Fruit fly (Drosophila melanogaster) whole organism, prepupa: ENCODE data around the gene bond.
A peak's percentile ranks its signal among the peaks of the same experiment; 100 is the strongest.

Experiments
- Blimp-1 ChIP-seq: fragments of 200-800 bp; sonication (Bioruptor generic); optimal IDR thresholded peaks from 3 replicates; lab custom pipeline; 2017; ENCODE audit warnings: missing biosample characterization, missing genetic modification characterization, mild to moderate bottlenecking, moderate library complexity, missing genetic modification reagents
- CG10669 ChIP-seq: fragments of 200-800 bp; sonication (Bioruptor generic); optimal IDR thresholded peaks from 3 replicates; lab custom pipeline; 2018; ENCODE audit warnings: missing biosample characterization, mild to moderate bottlenecking, missing genetic modification characterization, moderate library complexity
- CG11294 ChIP-seq: fragments of 200-800 bp; sonication (Bioruptor generic); IDR thresholded peaks from 2 replicates; pipeline ENCODE4 v1.3.6; 2022; ENCODE audit warnings: missing biosample characterization, missing genetic modification characterization
- CG11762 ChIP-seq: fragments of 200-800 bp; sonication (Bioruptor generic); optimal IDR thresholded peaks from 3 replicates; lab custom pipeline; 2016; ENCODE audit warnings: missing biosample characterization, missing genetic modification characterization; ENCODE audit not compliant: insufficient read depth
- CG11902 ChIP-seq: fragments of 200-800 bp; sonication (Bioruptor generic); optimal IDR thresholded peaks from 3 replicates; lab custom pipeline; 2016; ENCODE audit warnings: missing biosample characterization, missing genetic modification characterization
- CG15336 ChIP-seq: fragments of 200-800 bp; sonication (Bioruptor generic); IDR thresholded peaks from 2 replicates; pipeline ENCODE4 v1.3.6; 2022; ENCODE audit warnings: missing biosample characterization, missing genetic modification characterization
- CG3919 ChIP-seq: fragments of 200-800 bp; sonication (Bioruptor generic); optimal IDR thresholded peaks from 3 replicates; lab custom pipeline; 2016; ENCODE audit warnings: missing biosample characterization, missing genetic modification characterization
- CG4318 ChIP-seq: fragments of 200-800 bp; sonication (Bioruptor generic); optimal IDR thresholded peaks from 3 replicates; lab custom pipeline; 2017; ENCODE audit warnings: missing biosample characterization, mild to moderate bottlenecking, missing genetic modification characterization
- CG6163 ChIP-seq: fragments of 200-800 bp; sonication (Bioruptor generic); IDR thresholded peaks from 3 replicates; pipeline ENCODE4 v1.3.6; 2022; ENCODE audit warnings: missing biosample characterization, missing genetic modification characterization
- CG6276 ChIP-seq: fragments of 200-800 bp; sonication (Bioruptor generic); optimal IDR thresholded peaks from 2 replicates; lab custom pipeline; 2017; ENCODE audit warnings: missing biosample characterization, mild to moderate bottlenecking, missing genetic modification characterization
- CG6792 ChIP-seq: fragments of 200-800 bp; sonication (Bioruptor generic); optimal IDR thresholded peaks from 3 replicates; lab custom pipeline; 2016; ENCODE audit warnings: missing biosample characterization, missing genetic modification characterization
- CG6808 ChIP-seq: fragments of 200-800 bp; sonication (Bioruptor generic); optimal IDR thresholded peaks from 3 replicates; lab custom pipeline; 2017; ENCODE audit warnings: missing biosample characterization, missing genetic modification characterization, mild to moderate bottlenecking, moderate library complexity, missing genetic modification reagents
- CG7368 ChIP-seq: fragments of 200-800 bp; sonication (Bioruptor generic); optimal IDR thresholded peaks from 3 replicates; lab custom pipeline; 2016; ENCODE audit warnings: missing biosample characterization, missing genetic modification characterization
- CG8319 ChIP-seq: fragments of 200-800 bp; sonication (Bioruptor generic); optimal IDR thresholded peaks from 3 replicates; lab custom pipeline; 2016; ENCODE audit warnings: missing biosample characterization, missing genetic modification characterization
- CG8632 ChIP-seq: fragments of 200-800 bp; sonication (Bioruptor generic); optimal IDR thresholded peaks from 3 replicates; lab custom pipeline; 2016; ENCODE audit warnings: missing biosample characterization, missing genetic modification characterization
- CG9139 ChIP-seq: fragments of 200-800 bp; sonication (Bioruptor generic); optimal IDR thresholded peaks from 3 replicates; lab custom pipeline; 2017; ENCODE audit warnings: missing biosample characterization, mild to moderate bottlenecking, missing genetic modification characterization
- Eip78C ChIP-seq: fragments of 200-800 bp; sonication (Bioruptor generic); peaks from one replicate; lab custom pipeline; 2016; ENCODE audit warnings: missing biosample characterization, missing genetic modification characterization
- Ets21C ChIP-seq: fragments of 200-800 bp; sonication (Bioruptor generic); optimal IDR thresholded peaks from 3 replicates; lab custom pipeline; 2016; ENCODE audit warnings: missing biosample characterization, missing genetic modification characterization
- Ets96B ChIP-seq: fragments of 200-800 bp; optimal IDR thresholded peaks from 2 replicates; lab custom pipeline; 2019; ENCODE audit warnings: missing biosample characterization, mild to moderate bottlenecking, missing genetic modification characterization, moderate library complexity
- Gug ChIP-seq: fragments of 200-800 bp; sonication (Bioruptor generic); IDR thresholded peaks from 2 replicates; pipeline ENCODE4 v1.3.6; 2022; ENCODE audit warnings: missing biosample characterization, missing genetic modification characterization
- Hr38 ChIP-seq: sonication (Bioruptor generic); optimal IDR thresholded peaks from 2 replicates; lab custom pipeline; 2016; ENCODE audit warnings: missing biosample characterization, missing genetic modification characterization
- Hr39 ChIP-seq: fragments of 200-800 bp; sonication (Bioruptor generic); optimal IDR thresholded peaks from 2 replicates; lab custom pipeline; 2016; ENCODE audit warnings: missing biosample characterization, missing genetic modification characterization
- Hr4 ChIP-seq: fragments of 200-800 bp; sonication (Bioruptor generic); optimal IDR thresholded peaks from 3 replicates; lab custom pipeline; 2016; ENCODE audit warnings: missing biosample characterization, missing genetic modification characterization
- Lpt ChIP-seq: fragments of 200-800 bp; sonication (Bioruptor generic); optimal IDR thresholded peaks from 3 replicates; lab custom pipeline; 2016; ENCODE audit warnings: missing biosample characterization, missing genetic modification characterization
- Met ChIP-seq: fragments of 200-800 bp; sonication (Bioruptor generic); optimal IDR thresholded peaks from 3 replicates; lab custom pipeline; 2016; ENCODE audit warnings: missing biosample characterization, missing genetic modification characterization
- OdsH ChIP-seq: fragments of 200-800 bp; sonication (Bioruptor generic); optimal IDR thresholded peaks from 3 replicates; lab custom pipeline; 2016; ENCODE audit warnings: missing biosample characterization, missing genetic modification characterization
- Smox ChIP-seq: fragments of 200-800 bp; sonication (Bioruptor generic); optimal IDR thresholded peaks from 3 replicates; lab custom pipeline; 2016; ENCODE audit warnings: missing biosample characterization, missing genetic modification characterization
- Sox14 ChIP-seq: fragments of 200-800 bp; sonication (Bioruptor generic); optimal IDR thresholded peaks from 3 replicates; lab custom pipeline; 2016; ENCODE audit warnings: missing biosample characterization, missing genetic modification characterization
- cyc ChIP-seq: fragments of 200-800 bp; sonication (Bioruptor generic); optimal IDR thresholded peaks from 3 replicates; lab custom pipeline; 2016; ENCODE audit warnings: missing biosample characterization, missing genetic modification characterization
- dsx ChIP-seq: fragments of 200-800 bp; optimal IDR thresholded peaks from 3 replicates; lab custom pipeline; 2019; ENCODE audit warnings: missing biosample characterization, mild to moderate bottlenecking, missing genetic modification characterization, moderate library complexity; ENCODE audit not compliant: poor library complexity, severe bottlenecking
- eg ChIP-seq: fragments of 200-800 bp; sonication (Bioruptor generic); IDR thresholded peaks from 3 replicates; pipeline ENCODE4 v1.3.6; 2022; ENCODE audit warnings: missing biosample characterization, missing genetic modification characterization
- fd85E ChIP-seq: fragments of 200-800 bp; sonication (Bioruptor generic); optimal IDR thresholded peaks from 3 replicates; lab custom pipeline; 2016; ENCODE audit warnings: missing biosample characterization, missing genetic modification characterization
- fkh ChIP-seq: fragments of 200-800 bp; sonication (Bioruptor generic); optimal IDR thresholded peaks from 3 replicates; lab custom pipeline; 2017; ENCODE audit warnings: missing biosample characterization, mild to moderate bottlenecking, missing genetic modification characterization, moderate library complexity
- net ChIP-seq: fragments of 200-800 bp; sonication (Bioruptor generic); optimal IDR thresholded peaks from 3 replicates; lab custom pipeline; 2016; ENCODE audit warnings: missing biosample characterization, missing genetic modification characterization
- pdm3 ChIP-seq: fragments of 200-800 bp; sonication (Bioruptor generic); optimal IDR thresholded peaks from 3 replicates; lab custom pipeline; 2016; ENCODE audit warnings: missing biosample characterization, missing genetic modification characterization
- salr ChIP-seq, 2 experiments: fragments of 200-800 bp; sonication (Bioruptor generic); optimal IDR thresholded peaks; 3 replicates each; lab custom pipeline; 2016 to 2018; ENCODE audit warnings: missing biosample characterization in 2 of 2, missing genetic modification characterization in 2 of 2, mild to moderate bottlenecking in 1 of 2
- spab ChIP-seq: fragments of 200-800 bp; sonication (Bioruptor generic); optimal IDR thresholded peaks from 2 replicates; lab custom pipeline; 2017; ENCODE audit warnings: missing biosample characterization, mild to moderate bottlenecking, missing genetic modification characterization, missing genetic modification reagents
- ss ChIP-seq, 2 experiments: fragments of 200-800 bp; sonication (Bioruptor generic); optimal IDR thresholded peaks; 2 replicates in 1 of 2; 3 replicates in 1 of 2; lab custom pipeline; 2017 to 2018; ENCODE audit warnings: mild to moderate bottlenecking in 2 of 2, missing biosample characterization in 2 of 2, missing genetic modification characterization in 2 of 2, moderate library complexity in 1 of 2
- svp ChIP-seq: fragments of 200-800 bp; sonication (Bioruptor generic); peaks from one replicate; lab custom pipeline; 2016; ENCODE audit warnings: missing biosample characterization, missing genetic modification characterization
- topi ChIP-seq: fragments of 200-800 bp; sonication (Bioruptor generic); optimal IDR thresholded peaks from 3 replicates; lab custom pipeline; 2016; ENCODE audit warnings: missing biosample characterization, missing genetic modification characterization
- vri ChIP-seq: fragments of 200-800 bp; sonication (Bioruptor generic); optimal IDR thresholded peaks from 3 replicates; lab custom pipeline; 2016; ENCODE audit warnings: missing biosample characterization, mild to moderate bottlenecking, missing genetic modification characterization

bond gene

DNA sequence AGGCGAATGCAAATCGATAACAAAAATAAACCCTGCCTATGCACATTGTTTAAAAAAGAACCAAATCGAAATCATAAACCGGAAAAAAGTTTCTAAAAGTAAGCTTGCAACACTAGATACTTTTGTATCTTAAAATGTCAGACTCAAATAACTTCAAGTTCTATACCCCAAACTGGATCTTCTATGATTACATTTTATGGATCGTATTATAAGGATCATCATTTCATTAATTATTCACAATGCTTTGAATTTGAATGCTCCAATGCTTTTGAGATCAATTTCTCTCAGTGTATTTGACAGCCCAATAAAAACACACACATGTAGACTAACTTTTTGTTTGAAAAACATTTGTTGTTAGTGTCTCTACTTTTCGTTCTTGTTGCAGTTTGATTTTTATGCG, 43.8 kb downstream of the bond start (continued):
- TF ChIP-seq CG10669 (GFP tag; lab: Kevin White, UChicago) (no peak), CG15336 (GFP tag; lab: Robert Waterston, UW) (peak; percentile 63), CG11294 (GFP tag; lab: Robert Waterston, UW) (no peak), CG3919 (GFP tag; lab: Kevin White, UChicago) (peak; percentile 7), eg (GFP tag; lab: Robert Waterston, UW) (peak; percentile 77; the same call in 2 of the 3 replicates), salr (GFP tag; optimal IDR thresholded peaks at IDR 0.05; lab: Kevin White, UChicago) (peak in 1 of 2 experiments; percentile 63)

DNA sequence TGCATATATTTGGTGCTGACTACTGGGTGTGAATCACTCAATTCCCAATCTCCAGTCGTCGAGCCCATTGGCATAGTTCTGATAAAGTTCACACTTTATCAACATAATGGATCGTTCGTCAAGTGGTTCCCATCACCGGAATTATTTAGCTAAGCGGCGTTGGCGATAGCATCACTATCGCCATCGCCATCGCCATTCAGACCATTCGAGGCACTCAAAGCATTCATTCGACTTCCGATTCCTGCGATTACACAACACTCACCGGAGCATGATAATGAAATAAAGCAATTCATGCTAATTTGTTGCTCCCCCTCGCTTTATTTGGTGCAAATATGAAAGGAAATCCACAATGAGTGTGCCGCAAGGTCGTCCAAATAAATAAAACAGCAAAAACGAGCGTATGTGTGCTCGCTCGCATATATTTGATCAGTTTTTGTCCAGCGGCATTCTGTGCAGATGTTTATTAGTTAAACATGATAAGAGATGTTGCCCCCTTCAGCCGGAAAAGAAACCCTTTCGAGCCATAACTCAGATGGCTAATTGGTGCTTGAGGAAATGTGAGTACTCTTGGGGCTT, 44.9 kb downstream of the bond start:
- no peak for TF ChIP-seq fd85E (GFP tag; lab: Kevin White, UChicago)
- TF ChIP-seq Ets21C (GFP tag; lab: Kevin White, UChicago), result no peak
- no peak for TF ChIP-seq CG9139 (GFP tag; lab: Kevin White, UChicago)
- no peak for TF ChIP-seq net (GFP tag; lab: Kevin White, UChicago)
- no peak for TF ChIP-seq svp
- TF ChIP-seq fkh (GFP tag; lab: Kevin White, UChicago), result peak; percentile 32
- TF ChIP-seq CG11902, result no peak
- no peak for TF ChIP-seq spab
- peak; percentile 51 for TF ChIP-seq vri (GFP tag; lab: Kevin White, UChicago)
- TF ChIP-seq Eip78C (GFP tag; lab: Kevin White, UChicago), result peak; percentile 31
- TF ChIP-seq eg (GFP tag; lab: Robert Waterston, UW), result no peak

DNA sequence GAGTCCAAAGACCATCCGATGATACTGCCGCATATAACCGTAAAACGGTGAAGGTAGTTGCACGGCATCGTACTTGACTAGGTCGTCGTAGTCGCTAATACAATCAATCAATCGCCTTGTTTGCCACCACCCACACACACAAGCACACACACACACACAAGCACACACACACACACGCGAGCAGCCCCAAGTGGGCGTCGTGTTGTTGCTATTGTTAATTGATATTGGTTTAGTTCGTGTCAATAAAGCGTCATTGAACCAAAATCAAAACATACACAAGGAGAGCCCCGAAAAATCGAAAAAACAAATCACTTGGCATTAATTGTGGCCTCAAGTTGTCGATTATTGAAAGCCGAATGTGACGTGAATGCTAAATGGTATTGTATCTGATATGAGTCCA, 46.0 kb downstream of the bond start:
- TF ChIP-seq CG4318 (GFP tag; lab: Kevin White, UChicago) (no peak), fd85E (GFP tag; lab: Kevin White, UChicago) (no peak), OdsH (GFP tag; lab: Kevin White, UChicago) (no peak), fkh (GFP tag; lab: Kevin White, UChicago) (peak; percentile 95), Hr4 (GFP tag; lab: Kevin White, UChicago) (no peak)

DNA sequence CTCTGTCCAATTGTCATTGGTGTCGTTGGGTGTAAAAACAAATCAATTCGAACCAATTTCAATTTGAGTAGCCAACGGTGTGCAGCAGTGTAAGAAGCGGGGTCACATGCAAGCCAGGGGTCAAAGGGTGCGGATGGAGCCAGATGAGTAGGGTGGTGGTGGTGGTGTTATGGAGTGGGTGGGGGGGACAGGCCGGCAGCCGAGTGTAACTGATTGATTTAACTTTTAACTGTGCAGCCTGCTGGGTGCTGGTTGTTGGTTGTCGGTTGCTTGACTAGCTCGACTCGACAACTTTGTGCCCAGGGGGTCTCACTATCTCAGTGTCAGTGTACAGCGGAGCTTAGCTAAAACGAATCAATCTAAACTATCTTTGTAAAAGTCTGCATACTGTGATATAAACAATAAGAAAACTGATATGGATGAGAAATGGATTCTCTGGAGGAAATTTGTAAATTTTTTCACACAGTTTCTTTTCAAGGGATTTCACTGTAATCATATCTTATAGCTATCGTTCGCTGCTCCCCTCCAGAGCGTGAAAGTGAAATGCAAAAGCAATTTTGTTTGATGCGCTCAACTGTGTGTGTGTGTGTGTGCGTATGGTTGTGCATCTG, 47.0 kb downstream of the bond start:
- TF ChIP-seq dsx (GFP tag; lab: Kevin White, UChicago), result no peak
- no peak for TF ChIP-seq fkh (GFP tag; lab: Kevin White, UChicago)
- TF ChIP-seq Ets21C (GFP tag; lab: Kevin White, UChicago), result no peak
- peak; percentile 76 for TF ChIP-seq CG11294 (GFP tag; lab: Robert Waterston, UW)
- peak; percentile 58 for TF ChIP-seq net (GFP tag; lab: Kevin White, UChicago)
- no peak for TF ChIP-seq CG6792 (GFP tag; lab: Kevin White, UChicago)
- TF ChIP-seq topi, result no peak
- peak in 1 of 2 experiments; percentile 21 for TF ChIP-seq salr (GFP tag; optimal IDR thresholded peaks at IDR 0.05; lab: Kevin White, UChicago)
- TF ChIP-seq Ets96B (tag; lab: Kevin White, UChicago), result no peak
- peak; percentile 68 for TF ChIP-seq CG3919 (GFP tag; lab: Kevin White, UChicago)
- TF ChIP-seq Met (GFP tag; lab: Kevin White, UChicago), result no peak
- no peak for TF ChIP-seq fd85E (GFP tag; lab: Kevin White, UChicago)
- peak; percentile 24 for TF ChIP-seq Blimp-1 (GFP tag; lab: Kevin White, UChicago)
- no peak for TF ChIP-seq CG8319 (GFP tag; lab: Kevin White, UChicago)
- TF ChIP-seq CG8632 (GFP tag; lab: Kevin White, UChicago), result no peak
- TF ChIP-seq Lpt (GFP tag; lab: Kevin White, UChicago), result peak; percentile 65
- TF ChIP-seq cyc (GFP tag; lab: Kevin White, UChicago), result no peak
- TF ChIP-seq pdm3 (GFP tag; lab: Kevin White, UChicago), result no peak
- no peak for TF ChIP-seq CG6808 (GFP tag; lab: Kevin White, UChicago)
- TF ChIP-seq CG11902, result no peak
- TF ChIP-seq CG7368 (GFP tag; lab: Kevin White, UChicago), result peak; percentile 37
- TF ChIP-seq Gug, result peak; percentile 77
- TF ChIP-seq CG6163 (GFP tag; lab: Robert Waterston, UW), result peak; percentile 91
- no peak for TF ChIP-seq spab
- TF ChIP-seq CG10669 (GFP tag; lab: Kevin White, UChicago), result no peak
- TF ChIP-seq eg (GFP tag; lab: Robert Waterston, UW), result peak; percentile 94
- peak; percentile 48 for TF ChIP-seq CG11762 (GFP tag; lab: Kevin White, UChicago)
- TF ChIP-seq Sox14, result no peak
- TF ChIP-seq CG15336 (GFP tag; lab: Robert Waterston, UW), result peak; percentile 91
- peak; percentile 44 for TF ChIP-seq Hr38 (GFP tag; lab: Kevin White, UChicago)
- no peak for TF ChIP-seq CG4318 (GFP tag; lab: Kevin White, UChicago)
- TF ChIP-seq ss (GFP tag; optimal IDR thresholded peaks at IDR 0.05; lab: Kevin White, UChicago), result no peak
- no peak for TF ChIP-seq Smox (GFP tag; lab: Kevin White, UChicago)
- no peak for TF ChIP-seq CG6276 (GFP tag; lab: Kevin White, UChicago)
- TF ChIP-seq Hr4 (GFP tag; lab: Kevin White, UChicago), result no peak
- no peak for TF ChIP-seq Hr39 (GFP tag; lab: Kevin White, UChicago)
